Worm (Caenorhabditis elegans): Measurements from ENCODE around the gene sas-7.
A peak's percentile ranks its signal among the peaks of the same experiment; 100 is the strongest.

The sas-7 gene

DNA sequence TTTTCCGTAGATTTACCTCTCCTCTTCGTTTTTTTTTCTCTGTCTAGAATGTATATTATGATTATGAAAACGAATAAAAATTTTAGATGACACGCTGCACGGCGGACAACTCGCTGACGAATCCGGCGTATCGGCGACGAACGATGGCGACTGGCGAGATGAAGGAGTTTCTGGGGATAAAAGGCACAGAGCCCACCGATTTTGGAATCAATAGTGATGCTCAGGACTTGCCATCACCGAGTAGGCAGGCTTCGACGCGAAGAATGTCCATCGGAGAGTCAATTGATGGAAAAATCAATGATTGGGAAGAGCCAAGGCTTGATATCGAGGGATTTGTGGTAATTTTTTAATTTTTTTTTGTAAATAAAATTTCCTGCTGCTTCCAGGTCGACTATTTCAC, 14.3 kb downstream of the sas-7 start, which contains the start of gene ced-9:
ced-9 (plus strand) TSS at position 87 of the 400 bp plus-strand sequence.
- TF ChIP-seq snpc-4 (tag; optimal IDR thresholded peaks at IDR 0.05) (no peak), ZK546.5 (tag; optimal IDR thresholded peaks at IDR 0.05) (no peak), dmd-4 (tag; optimal IDR thresholded peaks at IDR 0.05) (no peak), ztf-11 (tag; optimal IDR thresholded peaks at IDR 0.05) (no peak), crh-2 (tag; optimal IDR thresholded peaks at IDR 0.05) (no peak), R02D3.7 (tag; optimal IDR thresholded peaks at IDR 0.05) (no peak), ceh-16 (tag; optimal IDR thresholded peaks at IDR 0.05) (no peak), zag-1 (tag; optimal IDR thresholded peaks at IDR 0.05) (no peak), nhr-77 (tag; optimal IDR thresholded peaks at IDR 0.05) (no peak), lin-39 (tag; optimal IDR thresholded peaks at IDR 0.05) (no peak), peb-1 (tag; optimal IDR thresholded peaks at IDR 0.05) (no peak)

- TF ChIP-seq mbf-1 (tag; optimal IDR thresholded peaks at IDR 0.05), result no peak
- TF ChIP-seq unc-55 (GFP tag; optimal IDR thresholded peaks at IDR 0.05), result no peak
- no peak for TF ChIP-seq unc-62 (GFP tag; optimal IDR thresholded peaks at IDR 0.05)
- TF ChIP-seq ceh-16 (tag; optimal IDR thresholded peaks at IDR 0.05), result no peak
- no peak for TF ChIP-seq zag-1 (tag; optimal IDR thresholded peaks at IDR 0.05)
- no peak for TF ChIP-seq skn-1 (tag; optimal IDR thresholded peaks at IDR 0.05)
- no peak for TF ChIP-seq snpc-4 (tag; optimal IDR thresholded peaks at IDR 0.05)
- TF ChIP-seq ztf-1 (GFP tag; conservative IDR thresholded peaks at IDR 0.05), result no peak
- TF ChIP-seq ama-1 (optimal IDR thresholded peaks at IDR 0.05), result no peak
- TF ChIP-seq aly-2 (tag; optimal IDR thresholded peaks at IDR 0.05), result no peak
- no peak for TF ChIP-seq ztf-4 (tag; optimal IDR thresholded peaks at IDR 0.05)
Observed at ce11 chrIII:10336109-10336508, 15.3 kb downstream of the sas-7 start.

DNA sequence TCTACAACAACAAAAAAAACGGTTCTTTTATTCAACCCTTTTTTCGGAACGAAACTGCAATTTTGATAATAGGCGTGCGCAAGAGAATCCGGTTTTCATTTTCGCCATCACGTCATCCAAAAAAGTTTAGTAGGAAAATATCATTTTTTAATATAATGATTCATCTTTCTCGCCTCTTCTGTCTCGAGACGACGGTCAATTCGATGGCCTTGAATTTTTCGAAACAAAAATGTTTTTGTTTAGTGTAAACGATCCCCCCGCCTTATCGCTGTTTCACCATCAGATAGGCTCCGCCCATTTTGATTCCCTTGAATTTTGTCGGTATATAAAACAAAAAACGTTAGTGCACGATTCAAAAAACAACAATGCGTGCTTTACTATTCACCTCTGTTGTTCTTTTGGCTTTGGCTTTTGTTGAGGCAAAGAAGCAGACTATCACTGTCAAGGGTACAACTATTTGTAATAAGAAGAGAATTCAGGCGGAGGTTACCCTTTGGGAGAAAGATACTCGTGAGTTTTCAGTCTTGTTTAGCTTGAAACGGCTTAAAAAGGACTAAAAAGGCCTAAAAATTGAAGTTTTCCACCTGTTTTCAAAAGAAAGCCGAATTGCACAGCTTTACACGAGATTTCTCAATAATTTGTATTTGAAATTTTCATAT, 16.8 kb downstream of the sas-7 start, which contains the start of gene ttr-15:
ttr-15 (plus strand) TSS at position 340 of the 659 bp plus-strand sequence.
- peak; percentile 56 for TF ChIP-seq Y55F3AM.14 (GFP tag; optimal IDR thresholded peaks at IDR 0.05)
- TF ChIP-seq fos-1 (tag; optimal IDR thresholded peaks at IDR 0.05), result peak; percentile 40
- no peak for TF ChIP-seq lin-13 (GFP tag; optimal IDR thresholded peaks at IDR 0.05)
- no peak for TF ChIP-seq nhr-6 (tag; optimal IDR thresholded peaks at IDR 0.05)
- no peak for TF ChIP-seq dmd-4 (tag; optimal IDR thresholded peaks at IDR 0.05)
- TF ChIP-seq ztf-4 (tag; optimal IDR thresholded peaks at IDR 0.05), result no peak
- TF ChIP-seq sma-3 (GFP tag; optimal IDR thresholded peaks at IDR 0.05), result peak; percentile 84
- TF ChIP-seq crh-2 (tag; optimal IDR thresholded peaks at IDR 0.05), result peak; percentile 15
- no peak for TF ChIP-seq nhr-23 (tag; optimal IDR thresholded peaks at IDR 0.05)
- peak; percentile 63 for TF ChIP-seq nhr-25 (tag; optimal IDR thresholded peaks at IDR 0.05)
- no peak for TF ChIP-seq alr-1 (tag; optimal IDR thresholded peaks at IDR 0.05)
- TF ChIP-seq nhr-129 (tag; optimal IDR thresholded peaks at IDR 0.05), result peak; percentile 11
- peak; percentile 29 for TF ChIP-seq sma-9 (GFP tag; optimal IDR thresholded peaks at IDR 0.05)
- no peak for TF ChIP-seq sma-9 (tag; optimal IDR thresholded peaks at IDR 0.05)
- no peak for TF ChIP-seq sem-4 (tag; optimal IDR thresholded peaks at IDR 0.05)
- TF ChIP-seq ama-1 (optimal IDR thresholded peaks at IDR 0.05), result peak; percentile 86
- TF ChIP-seq ztf-1 (GFP tag; conservative IDR thresholded peaks at IDR 0.05), result no peak
- peak; percentile 12 for TF ChIP-seq nhr-21 (tag; optimal IDR thresholded peaks at IDR 0.05)

DNA sequence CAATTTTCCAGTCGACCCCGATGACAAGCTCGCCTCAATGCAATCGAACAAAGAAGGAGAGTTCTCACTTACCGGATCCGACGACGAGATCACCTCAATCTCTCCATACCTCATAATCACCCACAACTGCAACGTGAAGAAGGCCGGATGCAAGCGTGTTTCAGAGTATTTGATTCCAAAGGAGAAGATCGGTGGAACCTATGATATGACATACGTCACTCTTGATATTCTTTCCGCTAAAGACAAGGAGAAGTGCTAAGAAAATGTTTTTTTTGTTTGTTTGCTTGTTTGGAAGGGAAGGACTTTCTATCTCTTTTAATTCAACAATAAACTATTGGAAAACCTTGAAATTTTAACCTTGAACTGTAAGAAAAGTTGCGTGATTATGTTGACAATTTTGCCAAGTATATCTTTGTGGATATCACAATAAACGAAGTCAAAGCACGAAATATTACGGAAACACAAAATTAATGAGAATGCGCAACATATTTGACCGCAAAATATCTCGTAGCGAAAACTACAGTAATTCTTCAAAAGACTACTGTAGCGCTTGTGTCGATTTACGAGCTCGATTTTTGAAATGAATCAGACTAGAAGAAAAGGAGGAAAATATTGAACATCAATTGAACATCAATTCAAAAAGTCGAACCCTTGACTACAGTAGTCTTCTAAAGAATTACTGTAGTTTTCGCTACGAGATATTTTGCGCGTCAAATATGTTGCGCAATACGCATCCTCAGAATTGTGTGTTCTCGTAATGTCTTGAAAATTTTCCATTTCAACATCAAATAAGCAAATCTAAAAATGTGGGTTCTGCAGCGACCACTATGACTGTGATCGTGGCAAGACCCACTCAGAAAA, 18.4 kb downstream of the sas-7 start:
- TF ChIP-seq nhr-21 (tag; optimal IDR thresholded peaks at IDR 0.05), result peak; percentile 18
- peak; percentile 44 for TF ChIP-seq sma-3 (GFP tag; optimal IDR thresholded peaks at IDR 0.05)
- peak; percentile 80 for TF ChIP-seq nhr-25 (tag; optimal IDR thresholded peaks at IDR 0.05)
- TF ChIP-seq ztf-4 (tag; optimal IDR thresholded peaks at IDR 0.05), result peak; percentile 43
- TF ChIP-seq blmp-1 (tag; optimal IDR thresholded peaks at IDR 0.05; ENCODE audit: insufficient read depth), result peak; percentile 41
- no peak for TF ChIP-seq skn-1 (tag; optimal IDR thresholded peaks at IDR 0.05)
- peak; percentile 24 for TF ChIP-seq crh-2 (tag; optimal IDR thresholded peaks at IDR 0.05)
- TF ChIP-seq nhr-6 (tag; optimal IDR thresholded peaks at IDR 0.05), result peak; percentile 0
- peak; percentile 31 for TF ChIP-seq lin-13 (GFP tag; optimal IDR thresholded peaks at IDR 0.05)
- TF ChIP-seq F13H6.1 (tag; optimal IDR thresholded peaks at IDR 0.05), result no peak
